Worm (Caenorhabditis elegans): ENCODE measurements around the gene Y49F6B.14.

Gene Y49F6B.14

DNA sequence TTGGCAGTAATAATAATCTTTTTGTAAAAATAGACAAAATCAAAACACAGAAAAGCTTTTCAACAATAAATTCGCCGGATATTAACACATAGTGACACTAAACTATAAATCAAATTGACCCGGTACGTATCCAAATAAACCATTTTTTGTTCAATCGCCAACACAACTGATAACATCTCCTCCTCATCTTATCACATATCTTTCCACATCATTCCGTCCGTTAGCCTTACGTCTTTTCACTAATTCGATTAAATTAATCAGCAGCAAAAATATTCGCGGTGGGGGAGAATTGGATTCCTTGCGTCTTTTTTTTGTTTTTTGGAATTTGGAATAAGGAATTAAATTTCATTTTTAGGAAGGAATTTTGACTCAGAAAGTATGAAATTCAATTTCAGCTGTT lies 41.3 kb upstream of the Y49F6B.14 start:
- no peak for TF ChIP-seq lsy-2 (tag; optimal IDR thresholded peaks at IDR 0.05)
- no peak for TF ChIP-seq zag-1 (tag; optimal IDR thresholded peaks at IDR 0.05)
- TF ChIP-seq mbf-1 (tag; optimal IDR thresholded peaks at IDR 0.05) = no peak
- TF ChIP-seq ama-1 (optimal IDR thresholded peaks at IDR 0.05) = no peak

DNA sequence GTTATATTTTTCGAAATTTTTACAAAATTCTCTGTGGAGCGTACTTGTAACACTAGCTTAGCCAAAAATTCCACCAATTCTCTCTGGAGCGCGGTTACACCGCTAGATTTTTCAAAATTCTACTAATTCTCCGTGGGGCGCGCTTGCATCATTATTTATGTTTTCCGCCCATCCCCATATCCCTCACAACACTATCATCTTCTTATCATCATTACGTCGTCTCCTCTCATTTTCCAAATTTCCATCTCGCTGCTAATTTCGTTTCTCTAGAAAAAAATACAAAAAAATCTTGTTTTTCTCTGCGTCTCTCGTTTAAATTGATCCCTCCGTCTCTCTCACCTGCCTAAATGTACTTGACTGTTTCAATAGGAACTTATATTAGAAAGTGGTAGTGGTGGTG lies 40.0 kb upstream of the Y49F6B.14 start:
- peak; percentile 54 for TF ChIP-seq sma-3 (GFP tag; optimal IDR thresholded peaks at IDR 0.05)
- TF ChIP-seq mbf-1 (tag; optimal IDR thresholded peaks at IDR 0.05) = no peak

DNA sequence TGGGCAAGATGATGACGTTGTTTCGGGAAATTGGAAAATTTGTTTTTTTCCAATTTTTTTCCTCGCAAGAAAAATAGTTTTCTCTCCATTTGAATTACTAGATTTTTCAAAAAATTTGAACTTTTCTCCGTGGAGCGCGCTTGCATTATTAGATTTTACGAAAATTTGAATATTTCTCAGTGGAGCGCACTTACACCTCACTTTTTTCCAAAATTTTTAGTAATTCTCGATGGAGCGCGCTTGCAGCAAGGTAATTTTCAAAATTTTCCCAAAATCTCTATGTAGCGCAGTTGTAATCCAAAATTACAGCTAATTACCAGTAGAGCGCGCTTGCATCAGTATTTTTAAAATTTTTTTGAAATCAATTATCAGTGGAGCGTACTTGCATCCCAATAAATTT lies 39.4 kb upstream of the Y49F6B.14 start:
- no peak for TF ChIP-seq ceh-16 (tag; optimal IDR thresholded peaks at IDR 0.05)
- TF ChIP-seq unc-55 (GFP tag; optimal IDR thresholded peaks at IDR 0.05) = no peak
- TF ChIP-seq unc-62 (GFP tag; optimal IDR thresholded peaks at IDR 0.05) = no peak
- no peak for TF ChIP-seq F13H6.1 (tag; optimal IDR thresholded peaks at IDR 0.05)
- no peak for TF ChIP-seq lin-11 (tag; optimal IDR thresholded peaks at IDR 0.05)
- no peak for TF ChIP-seq nhr-77 (tag; optimal IDR thresholded peaks at IDR 0.05)
- TF ChIP-seq elt-3 (tag; optimal IDR thresholded peaks at IDR 0.05) = no peak
- TF ChIP-seq ama-1 (optimal IDR thresholded peaks at IDR 0.05) = no peak
- no peak for TF ChIP-seq nhr-23 (tag; optimal IDR thresholded peaks at IDR 0.05)
- no peak for TF ChIP-seq mdl-1 (tag; optimal IDR thresholded peaks at IDR 0.05)
- no peak for TF ChIP-seq C34F6.9 (tag; optimal IDR thresholded peaks at IDR 0.05)

DNA sequence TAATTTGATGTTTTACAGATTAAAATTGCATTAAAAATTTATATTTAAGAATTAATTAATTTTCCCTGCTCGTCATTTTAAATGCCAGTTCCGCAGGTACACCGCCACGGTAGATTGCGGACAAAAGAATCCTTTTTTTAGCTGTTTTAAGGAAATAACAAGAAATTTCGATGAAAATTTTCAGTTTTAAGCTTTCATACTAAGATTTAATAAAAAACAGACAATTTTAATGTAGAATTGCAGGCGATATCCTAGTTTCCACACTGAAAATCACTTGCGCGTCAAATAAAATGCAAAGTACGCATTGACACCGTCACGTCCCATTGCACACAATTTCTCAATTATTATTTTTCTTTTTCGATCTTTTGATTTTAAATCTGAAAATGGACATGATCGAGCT lies 38.2 kb upstream of the Y49F6B.14 start, which contains the start of gene dnc-3:
dnc-3 (plus strand) TSS at position 272 of the 400 bp plus-strand sequence.
- peak; percentile 10 for TF ChIP-seq fos-1 (tag; optimal IDR thresholded peaks at IDR 0.05)
- peak; percentile 71 for TF ChIP-seq lin-13 (GFP tag; optimal IDR thresholded peaks at IDR 0.05)
- TF ChIP-seq gmeb-1 (tag; optimal IDR thresholded peaks at IDR 0.05) = peak; percentile 55
- TF ChIP-seq sma-9 (GFP tag; optimal IDR thresholded peaks at IDR 0.05) = no peak
- no peak for TF ChIP-seq sma-9 (tag; optimal IDR thresholded peaks at IDR 0.05)
- no peak for TF ChIP-seq unc-39 (tag; optimal IDR thresholded peaks at IDR 0.05)
- no peak for TF ChIP-seq zag-1 (tag; optimal IDR thresholded peaks at IDR 0.05)
- peak; percentile 13 for TF ChIP-seq nhr-129 (tag; optimal IDR thresholded peaks at IDR 0.05)
- TF ChIP-seq ztf-4 (tag; optimal IDR thresholded peaks at IDR 0.05) = no peak
- TF ChIP-seq ZK546.5 (tag; optimal IDR thresholded peaks at IDR 0.05) = no peak
- TF ChIP-seq nhr-77 (tag; optimal IDR thresholded peaks at IDR 0.05) = no peak
- no peak for TF ChIP-seq nhr-11 (tag; optimal IDR thresholded peaks at IDR 0.05)
- TF ChIP-seq lin-11 (tag; optimal IDR thresholded peaks at IDR 0.05) = no peak
- peak; percentile 28 for TF ChIP-seq nhr-21 (tag; optimal IDR thresholded peaks at IDR 0.05)
- no peak for TF ChIP-seq ama-1 (optimal IDR thresholded peaks at IDR 0.05)
- TF ChIP-seq Y55F3AM.14 (GFP tag; optimal IDR thresholded peaks at IDR 0.05) = no peak
- TF ChIP-seq nhr-237 (tag; optimal IDR thresholded peaks at IDR 0.05) = no peak
- no peak for TF ChIP-seq mab-5 (tag; optimal IDR thresholded peaks at IDR 0.05)
- TF ChIP-seq C34F6.9 (tag; optimal IDR thresholded peaks at IDR 0.05) = peak; percentile 68
- no peak for TF ChIP-seq lin-39 (tag; optimal IDR thresholded peaks at IDR 0.05)
- no peak for TF ChIP-seq R02D3.7 (tag; optimal IDR thresholded peaks at IDR 0.05)
- TF ChIP-seq alr-1 (tag; optimal IDR thresholded peaks at IDR 0.05) = no peak
- peak; percentile 57 for TF ChIP-seq nhr-25 (tag; optimal IDR thresholded peaks at IDR 0.05)
- no peak for TF ChIP-seq nhr-23 (tag; optimal IDR thresholded peaks at IDR 0.05)
- TF ChIP-seq sem-4 (tag; optimal IDR thresholded peaks at IDR 0.05) = no peak
- TF ChIP-seq dmd-4 (tag; optimal IDR thresholded peaks at IDR 0.05) = no peak
- TF ChIP-seq lsy-2 (tag; optimal IDR thresholded peaks at IDR 0.05) = peak; percentile 65 to 86
- TF ChIP-seq crh-2 (tag; optimal IDR thresholded peaks at IDR 0.05) = peak; percentile 8
- no peak for TF ChIP-seq blmp-1 (tag; optimal IDR thresholded peaks at IDR 0.05; ENCODE audit: insufficient read depth)
- no peak for TF ChIP-seq ceh-16 (tag; optimal IDR thresholded peaks at IDR 0.05)
- TF ChIP-seq mdl-1 (tag; optimal IDR thresholded peaks at IDR 0.05) = no peak
- TF ChIP-seq nhr-10 (tag; optimal IDR thresholded peaks at IDR 0.05) = no peak
- no peak for TF ChIP-seq peb-1 (tag; optimal IDR thresholded peaks at IDR 0.05)
- peak; percentile 23 for TF ChIP-seq nhr-6 (tag; optimal IDR thresholded peaks at IDR 0.05)
- no peak for TF ChIP-seq egl-27 (tag; optimal IDR thresholded peaks at IDR 0.05)
- peak; percentile 66 for TF ChIP-seq sma-3 (GFP tag; optimal IDR thresholded peaks at IDR 0.05)
- peak; percentile 58 for TF ChIP-seq F13H6.1 (tag; optimal IDR thresholded peaks at IDR 0.05)
- no peak for TF ChIP-seq nhr-12 (tag; optimal IDR thresholded peaks at IDR 0.05)
- no peak for TF ChIP-seq ztf-11 (tag; optimal IDR thresholded peaks at IDR 0.05)
- TF ChIP-seq aly-2 (tag; optimal IDR thresholded peaks at IDR 0.05) = no peak
- TF ChIP-seq unc-55 (GFP tag; optimal IDR thresholded peaks at IDR 0.05) = peak; percentile 45
